Fruit fly (Drosophila melanogaster) Kc167 (cell line): Measurements from ENCODE around the gene escl.

Experiments used
- Myc ChIP-seq: fragments of >200 bp; optimal IDR thresholded peaks from 2 replicates; lab custom pipeline; 2017; ENCODE audit warnings: missing external identifiers
- Sin3A ChIP-seq: fragments of >200 bp; optimal IDR thresholded peaks from 2 replicates; lab custom pipeline; 2018; ENCODE audit warnings: missing external identifiers
- h ChIP-seq: fragments of >200 bp; optimal IDR thresholded peaks from 3 replicates; lab custom pipeline; 2018; ENCODE audit warnings: missing external identifiers
- insv ChIP-seq: fragments of >200 bp; optimal IDR thresholded peaks from 3 replicates; lab custom pipeline; 2018; ENCODE audit warnings: missing external identifiers
- psq ChIP-seq: fragments of >200 bp; optimal IDR thresholded peaks from 2 replicates; lab custom pipeline; 2017; ENCODE audit warnings: missing external identifiers
- ttk ChIP-seq: sonication (Bioruptor generic); optimal IDR thresholded peaks from 2 replicates; lab custom pipeline; 2017; ENCODE audit warnings: missing external identifiers

Gene escl

DNA sequence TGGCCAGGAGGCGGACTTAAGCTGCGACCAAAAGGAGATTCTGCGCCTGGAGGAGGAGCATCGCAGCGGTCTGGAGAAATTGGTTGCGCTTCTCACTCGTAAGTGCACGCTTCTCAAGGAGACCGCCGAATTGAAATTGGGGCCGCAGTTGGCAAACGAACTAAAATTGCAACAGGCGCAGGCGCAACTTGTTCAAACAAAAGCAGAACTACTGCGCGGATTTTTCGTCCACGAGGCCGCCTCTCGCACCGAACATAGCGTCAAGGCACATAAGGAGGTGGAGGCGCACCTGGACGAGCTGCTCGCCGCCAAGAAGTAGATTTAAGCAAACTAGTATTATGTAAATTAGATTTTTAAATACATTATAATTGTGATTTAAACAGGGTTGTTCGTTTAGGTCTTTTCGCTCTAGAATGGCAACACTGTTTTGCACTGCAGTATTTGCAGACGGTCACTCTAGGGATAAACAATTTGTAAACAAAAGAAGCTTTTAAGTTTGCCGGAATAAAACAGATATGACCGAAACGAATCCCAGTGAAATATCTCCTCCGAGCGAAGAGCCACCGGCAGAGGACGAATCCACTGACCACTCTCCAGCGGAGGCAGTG, at the start of gene escl:
Gene escl (plus strand): TSS at position 470 of the 608 bp plus-strand sequence.
- TF ChIP-seq Sin3A = no peak
- TF ChIP-seq insv (lab: Kevin White, UChicago) = no peak
- TF ChIP-seq psq (lab: Kevin White, UChicago) = no peak
- TF ChIP-seq h = no peak
- no peak for TF ChIP-seq ttk (lab: Kevin White, UChicago)
- no peak for TF ChIP-seq Myc (lab: Kevin White, UChicago)

DNA sequence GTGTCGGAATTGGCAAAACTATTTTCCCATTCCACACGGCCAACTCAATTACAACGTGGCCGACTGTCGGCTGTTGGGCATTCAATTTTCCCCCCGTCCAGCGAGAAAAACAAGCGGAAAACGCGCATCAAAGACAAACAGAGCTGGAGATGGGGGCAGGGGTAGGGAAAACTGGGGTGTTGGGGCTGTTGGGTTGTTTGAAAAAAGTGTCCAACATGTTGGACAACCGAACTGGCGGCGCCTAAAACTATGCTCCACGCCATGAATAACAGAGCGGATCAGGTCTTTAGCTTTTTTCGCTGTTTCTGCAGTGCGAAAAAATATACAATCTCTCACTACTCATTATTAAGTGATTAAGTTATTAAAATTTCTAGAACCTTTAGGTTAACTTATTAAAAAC, 48.5 kb upstream of the escl start:
- TF ChIP-seq Myc (lab: Kevin White, UChicago) = no peak
- no peak for TF ChIP-seq insv (lab: Kevin White, UChicago)
- TF ChIP-seq psq (lab: Kevin White, UChicago) = no peak
- no peak for TF ChIP-seq Sin3A
- TF ChIP-seq ttk (lab: Kevin White, UChicago) = no peak
- TF ChIP-seq h = no peak

- TF ChIP-seq insv (lab: Kevin White, UChicago) (no peak), psq (lab: Kevin White, UChicago) (no peak), ttk (lab: Kevin White, UChicago) (no peak), Myc (lab: Kevin White, UChicago) (no peak), h (no peak), Sin3A (no peak)
Observed at dm6 chr2L:11942826-11943225, 47.9 kb upstream of the escl start.

- TF ChIP-seq Sin3A (no peak), Myc (lab: Kevin White, UChicago) (no peak)
Observed at dm6 chr2L:11943829-11944228, 46.9 kb upstream of the escl start, which contains the start of gene Crys. TSS of gene Crys (plus strand) at chr2L:11944129.

- TF ChIP-seq psq (lab: Kevin White, UChicago) = no peak
- TF ChIP-seq Myc (lab: Kevin White, UChicago) = no peak
- no peak for TF ChIP-seq insv (lab: Kevin White, UChicago)
- no peak for TF ChIP-seq Sin3A
- TF ChIP-seq h = no peak
- TF ChIP-seq ttk (lab: Kevin White, UChicago) = no peak
Observed at dm6 chr2L:11947641-11948040, 43.1 kb upstream of the escl start, which contains the start of gene CG16964. TSS of gene CG16964 (plus strand) at chr2L:11947941.

- no peak for TF ChIP-seq ttk (lab: Kevin White, UChicago)
- TF ChIP-seq insv (lab: Kevin White, UChicago) = no peak
Observed at dm6 chr2L:11948479-11948878, 42.2 kb upstream of the escl start.

DNA sequence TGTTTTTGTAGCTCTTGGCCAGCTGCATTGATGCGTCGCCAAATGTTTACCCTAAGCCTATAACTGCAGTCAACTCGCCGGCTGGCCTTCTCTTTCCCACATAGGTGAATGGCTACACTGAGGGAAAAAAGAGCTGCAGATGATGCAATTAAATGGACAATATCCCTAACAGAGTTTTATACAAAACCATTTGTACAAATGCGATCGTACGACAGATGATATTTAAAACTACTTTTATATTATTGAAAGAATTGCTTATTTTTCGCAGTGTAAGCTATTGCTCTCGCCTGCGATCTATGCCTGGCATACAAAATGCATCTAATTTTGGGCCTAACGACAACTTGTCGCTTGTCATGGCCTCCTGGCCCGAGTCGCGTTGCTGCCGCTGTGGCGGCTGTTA, 40.8 kb upstream of the escl start:
- TF ChIP-seq Sin3A = no peak
- TF ChIP-seq insv (lab: Kevin White, UChicago) = no peak
- no peak for TF ChIP-seq Myc (lab: Kevin White, UChicago)
- no peak for TF ChIP-seq h
- TF ChIP-seq ttk (lab: Kevin White, UChicago) = no peak
- no peak for TF ChIP-seq psq (lab: Kevin White, UChicago)

- no peak for TF ChIP-seq h
- TF ChIP-seq Sin3A = no peak
- TF ChIP-seq insv (lab: Kevin White, UChicago) = no peak
- TF ChIP-seq Myc (lab: Kevin White, UChicago) = no peak
- TF ChIP-seq ttk (lab: Kevin White, UChicago) = no peak
- no peak for TF ChIP-seq psq (lab: Kevin White, UChicago)
Observed at dm6 chr2L:11955839-11956238, 34.9 kb upstream of the escl start.

DNA sequence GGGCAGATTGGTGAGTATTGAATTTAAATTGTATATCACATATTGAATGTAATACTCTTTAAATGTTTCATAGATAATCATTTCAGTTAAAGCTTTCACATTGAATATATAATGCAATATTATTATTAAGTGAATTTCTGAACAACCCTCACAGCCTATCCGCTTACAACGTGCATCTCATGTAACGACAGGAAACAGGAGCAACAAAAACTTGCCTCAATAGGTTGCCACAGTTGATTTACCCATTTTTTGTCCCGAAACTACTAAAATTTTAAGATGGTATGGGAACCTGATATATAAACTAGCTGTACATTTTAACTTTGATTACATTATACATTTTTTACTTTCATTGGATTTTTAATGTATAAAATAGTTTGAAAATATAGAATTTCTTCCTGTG, 32.0 kb upstream of the escl start:
- TF ChIP-seq h (no peak), psq (lab: Kevin White, UChicago) (no peak), insv (lab: Kevin White, UChicago) (no peak), Sin3A (no peak), Myc (lab: Kevin White, UChicago) (no peak), ttk (lab: Kevin White, UChicago) (no peak)

- TF ChIP-seq ttk (lab: Kevin White, UChicago) (no peak), h (no peak), psq (lab: Kevin White, UChicago) (no peak), insv (lab: Kevin White, UChicago) (no peak), Sin3A (no peak), Myc (lab: Kevin White, UChicago) (no peak)
Observed at dm6 chr2L:11960909-11961308, 29.8 kb upstream of the escl start.

dm6 chr2L:11963422-11964322, 27.1 kb upstream of the escl start:
- no peak for TF ChIP-seq Sin3A
- no peak for TF ChIP-seq h
- TF ChIP-seq Myc (lab: Kevin White, UChicago) = no peak
- no peak for TF ChIP-seq psq (lab: Kevin White, UChicago)
- TF ChIP-seq ttk (lab: Kevin White, UChicago) = no peak
